Worm (Caenorhabditis elegans): Measurements from ENCODE around the gene F35H12.5.

The F35H12.5 gene

DNA sequence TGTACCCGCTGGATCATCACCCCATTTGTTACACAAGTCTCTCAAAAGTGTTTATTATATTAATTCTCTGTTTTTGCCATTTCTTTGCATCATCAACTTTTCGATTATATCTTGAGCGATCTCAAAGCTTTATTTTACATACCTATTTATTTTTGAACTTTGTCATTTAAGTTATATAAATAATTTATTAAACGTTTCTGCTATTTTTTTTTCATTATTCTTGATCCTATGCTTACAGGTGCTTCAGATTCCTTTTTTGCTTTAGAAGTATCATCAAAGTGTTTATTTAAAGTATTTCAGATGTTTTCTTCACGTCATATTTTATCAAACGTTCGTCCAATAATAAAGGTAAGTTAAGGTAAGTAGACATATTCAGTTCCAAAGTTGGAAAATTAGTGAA lies at the start of gene F35H12.5:
Gene F35H12.5 (plus strand): TSS at position 301 of the 400 bp plus-strand sequence.
- TF ChIP-seq sox-4 (tag; optimal IDR thresholded peaks at IDR 0.05) (no peak), skn-1 (tag; optimal IDR thresholded peaks at IDR 0.05) (no peak), nhr-28 (tag; optimal IDR thresholded peaks at IDR 0.05) (no peak), ama-1 (optimal IDR thresholded peaks at IDR 0.05) (no peak), egl-27 (tag; optimal IDR thresholded peaks at IDR 0.05) (no peak), lin-35 (GFP tag; optimal IDR thresholded peaks at IDR 0.05) (no peak), grh-1 (GFP tag; IDR thresholded peaks at IDR 0.05) (no peak), mep-1 (tag; optimal IDR thresholded peaks at IDR 0.05) (no peak), mab-9 (GFP tag; IDR thresholded peaks at IDR 0.05) (no peak), Y116A8C.19 (tag; optimal IDR thresholded peaks at IDR 0.05; ENCODE audit: borderline replicate concordance) (no peak), lin-15B (tag; optimal IDR thresholded peaks at IDR 0.05) (no peak), hlh-4 (tag; optimal IDR thresholded peaks at IDR 0.05) (no peak), isw-1 (GFP tag; IDR thresholded peaks at IDR 0.05) (no peak), nhr-84 (tag; optimal IDR thresholded peaks at IDR 0.05) (no peak), unc-98 (GFP tag; IDR thresholded peaks at IDR 0.05) (no peak)

DNA sequence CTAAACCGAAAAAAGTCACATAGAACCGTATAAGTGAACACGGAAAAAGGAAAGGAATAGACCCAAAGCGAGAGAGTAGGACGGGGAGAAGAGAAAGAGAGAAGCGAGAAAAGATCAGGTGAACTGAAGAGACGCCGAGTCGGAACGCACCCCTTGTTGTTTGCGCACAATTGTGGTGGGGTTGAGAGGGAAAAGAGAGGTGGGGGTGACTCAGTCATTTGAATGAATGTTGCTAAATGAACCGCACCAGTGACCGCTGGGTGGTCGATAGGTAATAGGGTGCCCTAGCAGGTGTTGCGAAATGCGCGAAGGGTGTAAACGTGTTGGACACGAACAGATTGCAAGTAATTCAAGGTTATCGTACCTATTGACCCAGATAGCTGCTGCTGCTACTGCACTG lies 47.2 kb upstream of the F35H12.5 start, which contains the start of gene lgl-1:
Gene lgl-1 (minus strand): TSS at position 70 of the 400 bp plus-strand sequence.
- TF ChIP-seq skn-1 (tag; optimal IDR thresholded peaks at IDR 0.05) (no peak), egl-27 (tag; optimal IDR thresholded peaks at IDR 0.05) (no peak), C04F5.9 (tag; optimal IDR thresholded peaks at IDR 0.05) (no peak), rnt-1 (tag; optimal IDR thresholded peaks at IDR 0.05) (peak; percentile 5), isw-1 (GFP tag; IDR thresholded peaks at IDR 0.05) (0 out of 2 replicates have a peak, but pooled peaks have one; percentile 6), ceh-88 (GFP tag; IDR thresholded peaks at IDR 0.05) (no peak), swsn-7 (tag; optimal IDR thresholded peaks at IDR 0.05) (peak; percentile 8), vab-15 (tag; optimal IDR thresholded peaks at IDR 0.05) (no peak), nhr-237 (tag; optimal IDR thresholded peaks at IDR 0.05) (no peak), mdl-1 (tag; optimal IDR thresholded peaks at IDR 0.05) (no peak), nhr-12 (tag; optimal IDR thresholded peaks at IDR 0.05) (no peak), mep-1 (tag; optimal IDR thresholded peaks at IDR 0.05) (peak; percentile 40), mef-2 (tag; optimal IDR thresholded peaks at IDR 0.05) (no peak), tbx-2 (tag; optimal IDR thresholded peaks at IDR 0.05) (no peak), mab-9 (GFP tag; IDR thresholded peaks at IDR 0.05) (no peak), fos-1 (tag; optimal IDR thresholded peaks at IDR 0.05) (peak; percentile 22), ceh-63 (GFP tag; optimal IDR thresholded peaks at IDR 0.05) (no peak), nhr-11 (tag; optimal IDR thresholded peaks at IDR 0.05) (no peak), unc-86 (tag; optimal IDR thresholded peaks at IDR 0.05) (no peak), elt-2 (tag; optimal IDR thresholded peaks at IDR 0.05) (no peak), ceh-90 (tag; optimal IDR thresholded peaks at IDR 0.05) (no peak), alr-1 (tag; optimal IDR thresholded peaks at IDR 0.05; ENCODE audit: borderline replicate concordance) (no peak), blmp-1 (tag; optimal IDR thresholded peaks at IDR 0.05) (peak; percentile 51), ceh-8 (GFP tag; optimal IDR thresholded peaks at IDR 0.05) (no peak), ets-5 (GFP tag; IDR thresholded peaks at IDR 0.05) (no peak), efl-1 (optimal IDR thresholded peaks at IDR 0.05) (peak; percentile 16 to 45), efl-1 (GFP tag; optimal IDR thresholded peaks at IDR 0.05 in 1 of 2) (no peak), nhr-71 (tag; optimal IDR thresholded peaks at IDR 0.05) (no peak), ces-1 (GFP tag; optimal IDR thresholded peaks at IDR 0.05) (no peak), ztf-11 (tag; optimal IDR thresholded peaks at IDR 0.05) (no peak), lin-13 (GFP tag; optimal IDR thresholded peaks at IDR 0.05) (no peak), sup-37 (GFP tag; optimal IDR thresholded peaks at IDR 0.05) (no peak), hpl-2 (GFP tag; optimal IDR thresholded peaks at IDR 0.05) (no peak), efl-3 (GFP tag; optimal IDR thresholded peaks at IDR 0.05) (no peak), unc-98 (GFP tag; IDR thresholded peaks at IDR 0.05) (no peak), ama-1 (optimal IDR thresholded peaks at IDR 0.05) (no peak), snpc-4 (tag; optimal IDR thresholded peaks at IDR 0.05) (no peak), nhr-28 (tag; optimal IDR thresholded peaks at IDR 0.05) (no peak), grh-1 (GFP tag; IDR thresholded peaks at IDR 0.05) (no peak), nhr-76 (tag; optimal IDR thresholded peaks at IDR 0.05) (no peak), snu-23 (GFP tag; optimal IDR thresholded peaks at IDR 0.05) (peak; percentile 45), hlh-17 (GFP tag; optimal IDR thresholded peaks at IDR 0.05; ENCODE audit: borderline replicate concordance) (no peak), nhr-84 (tag; optimal IDR thresholded peaks at IDR 0.05) (no peak), nhr-19 (GFP tag; conservative IDR thresholded peaks at IDR 0.05) (0 out of 2 replicates have a peak, but pooled peaks have one; percentile 6), hlh-4 (tag; optimal IDR thresholded peaks at IDR 0.05) (no peak), zag-1 (tag; optimal IDR thresholded peaks at IDR 0.05) (no peak), unc-130 (tag; optimal IDR thresholded peaks at IDR 0.05) (no peak)
